Fruit fly (Drosophila melanogaster) S2 (cell line): ENCODE data around the gene CG17660.

Source experiments
- CG8478 ChIP-seq: fragments of >200 bp; optimal IDR thresholded peaks from 2 replicates; lab custom pipeline; 2018
- CTCF ChIP-seq, 2 experiments: fragments of >200 bp; optimal IDR thresholded peaks; 2 replicates each; lab custom pipeline; 2018

DNA sequence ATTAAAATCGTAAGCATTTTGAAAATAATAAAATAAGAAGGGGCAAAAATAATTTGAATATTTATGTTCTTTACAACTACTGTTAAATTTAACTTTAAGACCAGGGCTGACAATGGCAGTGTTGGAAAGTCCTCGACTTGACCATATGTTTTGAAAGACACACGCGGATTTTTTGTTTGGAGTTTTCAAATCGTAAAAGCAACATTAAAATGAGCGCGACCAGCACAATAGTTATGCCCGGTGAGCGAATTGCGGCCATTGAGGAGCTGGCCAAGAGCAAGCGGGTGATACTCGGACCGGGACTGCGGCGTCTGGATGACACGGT, 18.4 kb upstream of the CG17660 start, which contains the start of gene Rrp40:
- TF ChIP-seq CG8478 (lab: Kevin White, UChicago) (no peak), CTCF (optimal IDR thresholded peaks at IDR 0.05; lab: Kevin White, UChicago) (no peak)
